Fruit fly (Drosophila melanogaster): Measurements from ENCODE around the gene CG11381.

The CG11381 gene

dm6 chrX:1206437-1206836 lies 2.9 kb downstream of the CG11381 start, which contains the start of gene CG14624:
CG14624 (plus strand) TSS chrX:1206737.
- no peak for TF ChIP-seq CG17801 (GFP tag; optimal IDR thresholded peaks at IDR 0.05; ENCODE audit: partially characterized antibody)

dm6 chrX:1209251-1210020 lies 5.9 kb downstream of the CG11381 start, which contains the start of gene CG11382:
CG11382 (plus strand) TSS chrX:1209970.
- TF ChIP-seq CG17801 (GFP tag; optimal IDR thresholded peaks at IDR 0.05; ENCODE audit: partially characterized antibody): no peak

- no peak for TF ChIP-seq CG17801 (GFP tag; optimal IDR thresholded peaks at IDR 0.05; ENCODE audit: partially characterized antibody)
These were observed 11.4 kb downstream of the CG11381 start, which contains the start of gene CG11398 for dm6 chrX:1215000-1215399. CG11398 (minus strand) TSS chrX:1215156.

dm6 chrX:1216681-1217080 lies 13.1 kb downstream of the CG11381 start:
- TF ChIP-seq CG17801 (GFP tag; optimal IDR thresholded peaks at IDR 0.05; ENCODE audit: partially characterized antibody): peak; percentile 21

dm6 chrX:1225859-1226258 lies 22.3 kb downstream of the CG11381 start:
- no peak for TF ChIP-seq CG17801 (GFP tag; optimal IDR thresholded peaks at IDR 0.05; ENCODE audit: partially characterized antibody)

- TF ChIP-seq CG17801 (GFP tag; optimal IDR thresholded peaks at IDR 0.05; ENCODE audit: partially characterized antibody): no peak
These were observed 25.5 kb downstream of the CG11381 start for dm6 chrX:1229098-1229497.

dm6 chrX:1229567-1229966 lies 26.0 kb downstream of the CG11381 start:
- TF ChIP-seq CG17801 (GFP tag; optimal IDR thresholded peaks at IDR 0.05; ENCODE audit: partially characterized antibody): no peak

- TF ChIP-seq CG17801 (GFP tag; optimal IDR thresholded peaks at IDR 0.05; ENCODE audit: partially characterized antibody): no peak
These were observed 28.1 kb downstream of the CG11381 start for dm6 chrX:1231707-1232106.

dm6 chrX:1232533-1233212 lies 29.1 kb downstream of the CG11381 start:
- no peak for TF ChIP-seq CG17801 (GFP tag; optimal IDR thresholded peaks at IDR 0.05; ENCODE audit: partially characterized antibody)

- no peak for TF ChIP-seq CG17801 (GFP tag; optimal IDR thresholded peaks at IDR 0.05; ENCODE audit: partially characterized antibody)
These were observed 30.4 kb downstream of the CG11381 start for dm6 chrX:1233989-1234388.

dm6 chrX:1234817-1235617 lies 31.4 kb downstream of the CG11381 start:
- peak; percentile 95 for TF ChIP-seq CG17801 (GFP tag; optimal IDR thresholded peaks at IDR 0.05; ENCODE audit: partially characterized antibody)

- TF ChIP-seq CG17801 (GFP tag; optimal IDR thresholded peaks at IDR 0.05; ENCODE audit: partially characterized antibody): no peak
These were observed 32.0 kb downstream of the CG11381 start for dm6 chrX:1235618-1236006.

- TF ChIP-seq CG17801 (GFP tag; optimal IDR thresholded peaks at IDR 0.05; ENCODE audit: partially characterized antibody): peak; percentile 2
These were observed 32.9 kb downstream of the CG11381 start, which contains the start of gene CG3638 for dm6 chrX:1236475-1236874. CG3638 (minus strand) TSS chrX:1236684.

dm6 chrX:1239832-1240231 lies 36.3 kb downstream of the CG11381 start, which contains the start of gene CG11403:
CG11403 (minus strand) TSS chrX:1239884.
- no peak for TF ChIP-seq CG17801 (GFP tag; optimal IDR thresholded peaks at IDR 0.05; ENCODE audit: partially characterized antibody)

- no peak for TF ChIP-seq CG17801 (GFP tag; optimal IDR thresholded peaks at IDR 0.05; ENCODE audit: partially characterized antibody)
These were observed 38.5 kb downstream of the CG11381 start for dm6 chrX:1242049-1242448.

Measured in ovary, adult (tissue).